Fruit fly (Drosophila melanogaster) whole organism, embryonic: ENCODE results near the gene Tasp1.

Experiments used
- CG10321 ChIP-seq: fragments of 200-800 bp; sonication (Bioruptor generic); IDR thresholded peaks from 2 replicates; pipeline ENCODE4 v1.3.6; 2022; ENCODE audit warnings: missing biosample characterization, missing genetic modification characterization
- CG10462 ChIP-seq: fragments of 200-800 bp; sonication (Bioruptor generic); optimal IDR thresholded peaks from 2 replicates; lab custom pipeline; 2016; ENCODE audit warnings: missing biosample characterization, missing genetic modification characterization
- CG10565 ChIP-seq: fragments of 200-800 bp; sonication (Bioruptor generic); optimal IDR thresholded peaks from 3 replicates; lab custom pipeline; 2016; ENCODE audit warnings: missing biosample characterization, mild to moderate bottlenecking, missing genetic modification characterization
- CG11398 ChIP-seq: fragments of 200-800 bp; sonication (Bioruptor generic); optimal IDR thresholded peaks from 2 replicates; lab custom pipeline; 2016; ENCODE audit warnings: missing biosample characterization, missing genetic modification characterization
- CG12299 ChIP-seq: fragments of 200-800 bp; sonication (Bioruptor generic); optimal IDR thresholded peaks from 2 replicates; lab custom pipeline; 2018; ENCODE audit warnings: missing biosample characterization, mild to moderate bottlenecking, missing genetic modification characterization
- CG12391 ChIP-seq: fragments of 200-800 bp; sonication (Bioruptor generic); optimal IDR thresholded peaks from 3 replicates; lab custom pipeline; 2018; ENCODE audit warnings: missing biosample characterization, mild to moderate bottlenecking, missing genetic modification characterization, moderate library complexity
- CG13624 ChIP-seq: fragments of 200-800 bp; sonication (Bioruptor generic); optimal IDR thresholded peaks from 2 replicates; lab custom pipeline; 2016; ENCODE audit warnings: missing biosample characterization, missing genetic modification characterization
- CG14710 ChIP-seq: fragments of 200-800 bp; sonication (Bioruptor generic); optimal IDR thresholded peaks from 3 replicates; lab custom pipeline; 2019; ENCODE audit warnings: missing biosample characterization, mild to moderate bottlenecking, missing genetic modification characterization, moderate library complexity
- CG15269 ChIP-seq: fragments of 200-800 bp; sonication (Bioruptor generic); optimal IDR thresholded peaks from 2 replicates; lab custom pipeline; 2018; ENCODE audit warnings: missing biosample characterization, mild to moderate bottlenecking, missing genetic modification characterization, moderate library complexity
- CG17361 ChIP-seq: fragments of 200-800 bp; sonication (Bioruptor generic); IDR thresholded peaks from 3 replicates; pipeline ENCODE4 v1.3.6; 2022; ENCODE audit warnings: missing biosample characterization, missing genetic modification characterization
- CG18262 ChIP-seq: fragments of 200-800 bp; optimal IDR thresholded peaks from 3 replicates; lab custom pipeline; 2019; ENCODE audit warnings: missing biosample characterization, mild to moderate bottlenecking, missing genetic modification characterization, moderate library complexity
- CG18599 ChIP-seq: fragments of 200-800 bp; sonication (Bioruptor generic); optimal IDR thresholded peaks from 3 replicates; lab custom pipeline; 2017; ENCODE audit warnings: missing biosample characterization, missing genetic modification characterization, mild to moderate bottlenecking, moderate library complexity, missing genetic modification reagents
- CG2199 ChIP-seq: fragments of 200-800 bp; sonication (Bioruptor generic); IDR thresholded peaks from 3 replicates; pipeline ENCODE4 v1.3.6; 2022; ENCODE audit warnings: missing biosample characterization, missing genetic modification characterization
- CG2712 ChIP-seq: fragments of 200-800 bp; optimal IDR thresholded peaks from 3 replicates; lab custom pipeline; 2019; ENCODE audit warnings: missing biosample characterization, mild to moderate bottlenecking, missing genetic modification characterization, moderate library complexity
- CG2889 ChIP-seq: fragments of 200-800 bp; sonication (Bioruptor generic); IDR thresholded peaks from 3 replicates; pipeline ENCODE4 v1.3.6; 2022; ENCODE audit warnings: missing biosample characterization, missing genetic modification characterization
- CG32767 ChIP-seq: fragments of 200-800 bp; sonication (Bioruptor generic); IDR thresholded peaks from 2 replicates; pipeline ENCODE4 v1.3.6; 2022; ENCODE audit warnings: missing biosample characterization, missing genetic modification characterization
- CG33213 ChIP-seq: fragments of 200-800 bp; sonication (Bioruptor generic); optimal IDR thresholded peaks from 3 replicates; lab custom pipeline; 2016; ENCODE audit warnings: missing biosample characterization, missing genetic modification characterization
- CG34376 ChIP-seq: fragments of 200-800 bp; sonication (Bioruptor generic); optimal IDR thresholded peaks from 2 replicates; lab custom pipeline; 2018; ENCODE audit warnings: missing biosample characterization, mild to moderate bottlenecking, missing genetic modification characterization
- CG3847 ChIP-seq: fragments of 200-800 bp; sonication (Bioruptor generic); IDR thresholded peaks from 2 replicates; pipeline ENCODE4 v1.3.6; 2022; ENCODE audit warnings: missing biosample characterization, missing genetic modification characterization
- CG6854 ChIP-seq: fragments of 200-800 bp; sonication (Bioruptor generic); optimal IDR thresholded peaks from 3 replicates; lab custom pipeline; 2017; ENCODE audit warnings: missing biosample characterization, mild to moderate bottlenecking, missing genetic modification characterization
- CG7963 ChIP-seq: fragments of 200-800 bp; sonication (Bioruptor generic); IDR thresholded peaks from 3 replicates; pipeline ENCODE4 v1.3.6; 2022; ENCODE audit warnings: missing biosample characterization, missing genetic modification characterization; ENCODE audit not compliant: partially characterized antibody
- CG7987 ChIP-seq: fragments of 200-800 bp; sonication (Bioruptor generic); optimal IDR thresholded peaks from 2 replicates; lab custom pipeline; 2018; ENCODE audit warnings: missing biosample characterization, mild to moderate bottlenecking, missing genetic modification characterization, moderate library complexity
- CTCF ChIP-seq: fragments of 200-800 bp; sonication (Bioruptor generic); optimal IDR thresholded peaks from 2 replicates; lab custom pipeline; 2017; ENCODE audit warnings: missing biosample characterization, mild to moderate bottlenecking, missing genetic modification characterization, moderate library complexity
- H2.0 ChIP-seq: fragments of 200-800 bp; sonication (Bioruptor generic); IDR thresholded peaks from 2 replicates; pipeline ENCODE4 v1.3.6; 2022; ENCODE audit warnings: missing biosample characterization, missing genetic modification characterization
- HmgZ ChIP-seq: fragments of 200-800 bp; sonication (Bioruptor generic); optimal IDR thresholded peaks from 2 replicates; lab custom pipeline; 2018; ENCODE audit warnings: missing biosample characterization, mild to moderate bottlenecking, missing genetic modification characterization
- Hr3 ChIP-seq: fragments of 200-800 bp; sonication (Bioruptor generic); optimal IDR thresholded peaks from 3 replicates; lab custom pipeline; 2016; ENCODE audit warnings: missing biosample characterization, missing genetic modification characterization
- Meics ChIP-seq: fragments of 200-800 bp; sonication (Bioruptor generic); optimal IDR thresholded peaks from 2 replicates; lab custom pipeline; 2017; ENCODE audit warnings: missing biosample characterization, mild to moderate bottlenecking, missing genetic modification characterization
- NC2β ChIP-seq: fragments of 200-800 bp; sonication (Bioruptor generic); optimal IDR thresholded peaks from 2 replicates; lab custom pipeline; 2016; ENCODE audit warnings: missing biosample characterization, missing genetic modification characterization
- Neu2 ChIP-seq: fragments of 200-800 bp; sonication (Bioruptor generic); optimal IDR thresholded peaks from 3 replicates; lab custom pipeline; 2016; ENCODE audit warnings: missing biosample characterization, missing genetic modification characterization, borderline replicate concordance
- PHDP ChIP-seq: fragments of 200-800 bp; sonication (Bioruptor generic); optimal IDR thresholded peaks from 3 replicates; lab custom pipeline; 2018; ENCODE audit warnings: missing biosample characterization, mild to moderate bottlenecking, missing genetic modification characterization, moderate library complexity
- Rx ChIP-seq: fragments of 200-800 bp; sonication (Bioruptor generic); IDR thresholded peaks from 2 replicates; pipeline ENCODE4 v1.3.6; 2022; ENCODE audit warnings: missing biosample characterization, missing genetic modification characterization
- Tbp ChIP-seq: fragments of >200 bp; optimal IDR thresholded peaks from 2 replicates; lab custom pipeline; 2018; ENCODE audit warnings: missing biosample characterization, missing genetic modification characterization
- cad ChIP-seq: fragments of >200 bp; optimal IDR thresholded peaks from 2 replicates; lab custom pipeline; 2017; ENCODE audit warnings: missing biosample characterization, missing genetic modification characterization
- emc ChIP-seq: fragments of 200-800 bp; sonication (Bioruptor generic); optimal IDR thresholded peaks from 2 replicates; lab custom pipeline; 2016; ENCODE audit warnings: missing biosample characterization, missing genetic modification characterization
- gt ChIP-seq: fragments of 200-800 bp; sonication (Bioruptor generic); IDR thresholded peaks from 2 replicates; pipeline ENCODE4 v1.3.6; 2022; ENCODE audit warnings: missing biosample characterization, missing genetic modification characterization
- inv ChIP-seq: fragments of 200-800 bp; sonication (Bioruptor generic); IDR thresholded peaks from 2 replicates; pipeline ENCODE4 v1.3.6; 2022; ENCODE audit warnings: missing biosample characterization, missing genetic modification characterization; ENCODE audit not compliant: partially characterized antibody
- lov ChIP-seq, 2 experiments: fragments of 200-800 bp in 1 of 2; fragments of >200 bp in 1 of 2; sonication (Bioruptor generic) in 1 of 2; IDR thresholded peaks in 1 of 2; optimal IDR thresholded peaks in 1 of 2; 2 replicates in 1 of 2; 3 replicates in 1 of 2; pipeline versions ENCODE4 v1.3.6 to Lab custom; 2017 to 2022; ENCODE audit warnings: missing biosample characterization in 1 of 2, missing genetic modification characterization in 1 of 2
- maf-S ChIP-seq: fragments of 200-800 bp; sonication (Bioruptor generic); optimal IDR thresholded peaks from 2 replicates; lab custom pipeline; 2016; ENCODE audit warnings: missing biosample characterization, missing genetic modification characterization
- mld ChIP-seq: fragments of 200-800 bp; sonication (Bioruptor generic); IDR thresholded peaks from 3 replicates; pipeline ENCODE4 v1.3.6; 2022; ENCODE audit warnings: missing biosample characterization, missing genetic modification characterization; ENCODE audit not compliant: partially characterized antibody
- nom ChIP-seq: fragments of 200-800 bp; sonication (Bioruptor generic); optimal IDR thresholded peaks from 2 replicates; lab custom pipeline; 2017; ENCODE audit warnings: missing biosample characterization, missing genetic modification characterization, mild to moderate bottlenecking, moderate library complexity, missing genetic modification reagents
- onecut ChIP-seq: fragments of 200-800 bp; sonication (Bioruptor generic); IDR thresholded peaks from 2 replicates; pipeline ENCODE4 v1.3.6; 2022; ENCODE audit warnings: missing biosample characterization, missing genetic modification characterization
- org-1 ChIP-seq: fragments of 200-800 bp; sonication (Bioruptor generic); optimal IDR thresholded peaks from 2 replicates; lab custom pipeline; 2017; ENCODE audit warnings: missing biosample characterization, missing genetic modification characterization
- pan ChIP-seq, 4 experiments: fragments of >200 bp in 3 of 4; fragments of 200-800 bp in 1 of 4; sonication (Bioruptor generic) in 1 of 4; optimal IDR thresholded peaks in 3 of 4; IDR thresholded peaks in 1 of 4; 2 replicates each; pipeline versions ENCODE4 v1.3.6 to Lab custom; 2017 to 2022; ENCODE audit warnings: missing biosample characterization in 2 of 4, missing genetic modification characterization in 2 of 4, mixed read lengths in 1 of 4
- pho ChIP-seq: fragments of 200-800 bp; sonication (Bioruptor generic); optimal IDR thresholded peaks from 2 replicates; lab custom pipeline; 2016; ENCODE audit warnings: missing biosample characterization, missing genetic modification characterization
- run ChIP-seq: fragments of 200-800 bp; sonication (Bioruptor generic); optimal IDR thresholded peaks from 3 replicates; lab custom pipeline; 2018; ENCODE audit warnings: missing biosample characterization, mild to moderate bottlenecking, missing genetic modification characterization
- scrt ChIP-seq: fragments of 200-800 bp; sonication (Bioruptor generic); optimal IDR thresholded peaks from 2 replicates; lab custom pipeline; 2018; ENCODE audit warnings: missing biosample characterization, mild to moderate bottlenecking, missing genetic modification characterization, moderate library complexity
- sima ChIP-seq: fragments of 200-800 bp; sonication (Bioruptor generic); optimal IDR thresholded peaks from 2 replicates; lab custom pipeline; 2016; ENCODE audit warnings: missing biosample characterization, missing genetic modification characterization
- sob ChIP-seq: fragments of 200-800 bp; sonication (Bioruptor generic); IDR thresholded peaks from 2 replicates; pipeline ENCODE4 v1.3.6; 2022; ENCODE audit warnings: missing biosample characterization, missing genetic modification characterization
- sr ChIP-seq: fragments of 200-800 bp; sonication (Bioruptor generic); IDR thresholded peaks from 3 replicates; pipeline ENCODE4 v1.3.6; 2022; ENCODE audit warnings: missing biosample characterization, missing genetic modification characterization
- yki ChIP-seq: fragments of >200 bp; optimal IDR thresholded peaks from 3 replicates; lab custom pipeline; 2018
- zfh2 ChIP-seq: fragments of 200-800 bp; sonication (Bioruptor generic); optimal IDR thresholded peaks from 2 replicates; lab custom pipeline; 2016; ENCODE audit warnings: missing biosample characterization, missing genetic modification characterization

The Tasp1 gene

DNA sequence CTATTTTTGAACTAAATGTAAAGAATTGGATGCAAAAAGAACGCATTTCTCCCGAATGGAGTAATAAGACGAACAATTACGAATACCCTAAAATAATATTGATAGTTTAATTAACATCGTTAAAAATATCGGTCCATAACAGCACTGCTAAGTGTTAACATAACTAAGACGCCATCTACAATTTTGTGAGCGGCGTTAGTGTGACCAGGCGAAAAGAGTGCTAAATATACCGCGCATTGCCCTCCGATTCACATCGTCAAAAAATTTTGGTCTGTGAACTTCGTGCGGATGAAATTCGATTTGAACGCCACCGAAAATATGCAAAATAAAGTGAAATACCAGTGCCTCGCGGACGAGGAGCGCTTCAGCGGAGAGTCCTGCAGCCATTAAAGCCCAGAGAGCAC lies 35.6 kb downstream of the Tasp1 start, which contains the start of gene Mbs (continued):
- TF ChIP-seq CG2199: no peak
- no peak for TF ChIP-seq CG6854 (GFP tag; lab: Kevin White, UChicago)
- peak; percentile 22; the same call in 1 of the 3 replicates for TF ChIP-seq CG7963
- no peak for TF ChIP-seq CG14710 (tag; lab: Kevin White, UChicago)
- peak; percentile 45 for TF ChIP-seq CG12391 (tag; lab: Kevin White, UChicago)
- TF ChIP-seq CG18262 (tag; lab: Kevin White, UChicago): no peak
- TF ChIP-seq CG34376: peak; percentile 50
- peak; percentile 58 for TF ChIP-seq nom (GFP tag; lab: Kevin White, UChicago)
- no peak for TF ChIP-seq Rx (GFP tag; lab: Robert Waterston, UW)
- peak; percentile 46 for TF ChIP-seq CG7987 (GFP tag; lab: Kevin White, UChicago)
- TF ChIP-seq onecut: peak; percentile 17; the same call in 1 of the 2 replicates
- TF ChIP-seq CG15269 (tag; lab: Kevin White, UChicago): peak; percentile 10
- no peak for TF ChIP-seq CG11398 (GFP tag; lab: Kevin White, UChicago)
- TF ChIP-seq mld (GFP tag; lab: Robert Waterston, UW): peak; percentile 65; the same call in 1 of the 3 replicates
- peak; percentile 12 for TF ChIP-seq Meics (GFP tag; lab: Kevin White, UChicago)
- TF ChIP-seq PHDP (tag; lab: Kevin White, UChicago): peak; percentile 7
- TF ChIP-seq zfh2 (GFP tag; lab: Kevin White, UChicago): no peak
- no peak for TF ChIP-seq CG12299 (tag; lab: Kevin White, UChicago)
- TF ChIP-seq emc (GFP tag; lab: Kevin White, UChicago): no peak
- TF ChIP-seq CG10321 (GFP tag; lab: Robert Waterston, UW): no peak
- TF ChIP-seq run (tag; lab: Kevin White, UChicago): peak; percentile 6
- TF ChIP-seq Tbp (GFP tag; lab: Kevin White, UChicago): no peak
- no peak for TF ChIP-seq org-1 (GFP tag; lab: Kevin White, UChicago)
- TF ChIP-seq CG18599 (GFP tag; lab: Kevin White, UChicago): no peak
- TF ChIP-seq sob (GFP tag; lab: Robert Waterston, UW): peak; percentile 34; the same call in 1 of the 2 replicates
- peak; percentile 96 for TF ChIP-seq CTCF (GFP tag; lab: Kevin White, UChicago)
- no peak for TF ChIP-seq CG17361 (GFP tag; lab: Robert Waterston, UW)
- TF ChIP-seq Hr3 (GFP tag; lab: Kevin White, UChicago): no peak
- no peak for TF ChIP-seq scrt
- TF ChIP-seq yki: no peak
- TF ChIP-seq HmgZ (tag; lab: Kevin White, UChicago): peak; percentile 33
- TF ChIP-seq CG10565 (GFP tag; lab: Kevin White, UChicago): no peak
- no peak for TF ChIP-seq CG13624 (GFP tag; lab: Kevin White, UChicago)
- TF ChIP-seq gt (GFP tag; lab: Robert Waterston, UW): no peak
- no peak for TF ChIP-seq Neu2 (GFP tag; lab: Kevin White, UChicago)
- no peak for TF ChIP-seq CG10462
- no peak for TF ChIP-seq cad (GFP tag; lab: Kevin White, UChicago)
- TF ChIP-seq inv (GFP tag; lab: Robert Waterston, UW): peak; percentile 24; the same call in 1 of the 2 replicates
- TF ChIP-seq sima: no peak
- no peak for TF ChIP-seq pan (optimal IDR thresholded peaks at IDR 0.05; lab: Kevin White, UChicago)
- peak in 1 of 2 experiments; percentile 28 for TF ChIP-seq pan (GFP tag; optimal IDR thresholded peaks at IDR 0.05 in 1 of 2, IDR thresholded peaks at IDR 0.05 in 1 of 2)
- no peak for TF ChIP-seq CG32767
- no peak for TF ChIP-seq pho (GFP tag; lab: Kevin White, UChicago)
- no peak for TF ChIP-seq maf-S
- TF ChIP-seq CG33213 (GFP tag; lab: Kevin White, UChicago): peak; percentile 51
- TF ChIP-seq NC2β: no peak
- TF ChIP-seq CG2889 (GFP tag; lab: Robert Waterston, UW): no peak
- TF ChIP-seq lov (optimal IDR thresholded peaks at IDR 0.05; lab: Kevin White, UChicago): no peak
- no peak for TF ChIP-seq lov (GFP tag; IDR thresholded peaks at IDR 0.05; lab: Robert Waterston, UW)
- TF ChIP-seq sr (GFP tag; lab: Robert Waterston, UW): no peak
- TF ChIP-seq CG2712 (tag; lab: Kevin White, UChicago): peak; percentile 29
- peak; percentile 11; the same call in 1 of the 2 replicates for TF ChIP-seq CG3847 (GFP tag; lab: Robert Waterston, UW)
- no peak for TF ChIP-seq H2.0
